Worm (Caenorhabditis elegans): ENCODE data around the gene F57C7.4.

Gene F57C7.4

ce11 chrX:10542313-10543048 lies 46.9 kb downstream of the F57C7.4 start, which contains the start of the genes F59F5.3 and F59F5.4:
Gene F59F5.3 (minus strand): TSS chrX:10542413.
Gene F59F5.4 (plus strand): TSS chrX:10542998.
- no peak for TF ChIP-seq sea-1 (GFP tag; conservative IDR thresholded peaks at IDR 0.05)
- no peak for TF ChIP-seq hmbx-1 (tag; optimal IDR thresholded peaks at IDR 0.05)
- no peak for TF ChIP-seq hnd-1 (tag; optimal IDR thresholded peaks at IDR 0.05)
- no peak for TF ChIP-seq tra-4 (tag; optimal IDR thresholded peaks at IDR 0.05)
- TF ChIP-seq F13C5.2 (tag; optimal IDR thresholded peaks at IDR 0.05) = no peak
- TF ChIP-seq hmg-4 (GFP tag; optimal IDR thresholded peaks at IDR 0.05) = no peak
- TF ChIP-seq ceh-36 (tag; optimal IDR thresholded peaks at IDR 0.05) = no peak
- TF ChIP-seq ets-7 (tag; optimal IDR thresholded peaks at IDR 0.05) = no peak

- TF ChIP-seq flt-1 (GFP tag; IDR thresholded peaks at IDR 0.05) (no peak), hmg-4 (GFP tag; optimal IDR thresholded peaks at IDR 0.05) (no peak), ama-1 (optimal IDR thresholded peaks at IDR 0.05) (no peak), B0310.2 (tag; optimal IDR thresholded peaks at IDR 0.05) (no peak), tra-4 (tag; optimal IDR thresholded peaks at IDR 0.05) (no peak), tbx-37 (GFP tag; conservative IDR thresholded peaks at IDR 0.05) (no peak), ets-7 (tag; optimal IDR thresholded peaks at IDR 0.05) (no peak), scrt-1 (GFP tag; IDR thresholded peaks at IDR 0.05) (no peak)
Observed at ce11 chrX:10541789-10542188, 47.6 kb downstream of the F57C7.4 start.

ce11 chrX:10534625-10535244 lies 54.6 kb downstream of the F57C7.4 start:
- TF ChIP-seq tra-4 (tag; optimal IDR thresholded peaks at IDR 0.05) (no peak), tbx-11 (GFP tag; IDR thresholded peaks at IDR 0.05) (no peak), flt-1 (GFP tag; IDR thresholded peaks at IDR 0.05) (no peak), ets-7 (tag; optimal IDR thresholded peaks at IDR 0.05) (no peak), hnd-1 (tag; optimal IDR thresholded peaks at IDR 0.05) (no peak), ceh-36 (tag; optimal IDR thresholded peaks at IDR 0.05) (no peak), hmg-4 (GFP tag; optimal IDR thresholded peaks at IDR 0.05) (no peak), pes-1 (GFP tag; IDR thresholded peaks at IDR 0.05) (no peak), B0310.2 (tag; optimal IDR thresholded peaks at IDR 0.05) (no peak), aly-1 (tag; optimal IDR thresholded peaks at IDR 0.05) (no peak), ceh-13 (GFP tag; optimal IDR thresholded peaks at IDR 0.05) (no peak), hmbx-1 (tag; optimal IDR thresholded peaks at IDR 0.05) (no peak), sea-1 (GFP tag; conservative IDR thresholded peaks at IDR 0.05) (no peak), ama-1 (optimal IDR thresholded peaks at IDR 0.05) (no peak)

ce11 chrX:10533447-10533846 lies 55.9 kb downstream of the F57C7.4 start, which contains the start of gene glo-3:
Gene glo-3 (plus strand): TSS chrX:10533699.
- no peak for TF ChIP-seq sea-1 (GFP tag; conservative IDR thresholded peaks at IDR 0.05)
- TF ChIP-seq tbx-37 (GFP tag; conservative IDR thresholded peaks at IDR 0.05) = no peak
- TF ChIP-seq flt-1 (GFP tag; IDR thresholded peaks at IDR 0.05) = no peak
- TF ChIP-seq hmbx-1 (tag; optimal IDR thresholded peaks at IDR 0.05) = no peak
- TF ChIP-seq ets-7 (tag; optimal IDR thresholded peaks at IDR 0.05) = no peak
- TF ChIP-seq hmg-4 (GFP tag; optimal IDR thresholded peaks at IDR 0.05) = no peak
- TF ChIP-seq tra-4 (tag; optimal IDR thresholded peaks at IDR 0.05) = no peak
- no peak for TF ChIP-seq ceh-13 (GFP tag; optimal IDR thresholded peaks at IDR 0.05)
- no peak for TF ChIP-seq ama-1 (optimal IDR thresholded peaks at IDR 0.05)
- no peak for TF ChIP-seq ceh-36 (tag; optimal IDR thresholded peaks at IDR 0.05)
- no peak for TF ChIP-seq scrt-1 (GFP tag; IDR thresholded peaks at IDR 0.05)
- TF ChIP-seq tbx-11 (GFP tag; IDR thresholded peaks at IDR 0.05) = no peak
- TF ChIP-seq aly-1 (tag; optimal IDR thresholded peaks at IDR 0.05) = no peak
- no peak for TF ChIP-seq B0310.2 (tag; optimal IDR thresholded peaks at IDR 0.05)
- TF ChIP-seq F13C5.2 (tag; optimal IDR thresholded peaks at IDR 0.05) = no peak
- TF ChIP-seq pes-1 (GFP tag; IDR thresholded peaks at IDR 0.05) = no peak
- no peak for TF ChIP-seq hnd-1 (tag; optimal IDR thresholded peaks at IDR 0.05)

ce11 chrX:10532180-10532833 lies 57.1 kb downstream of the F57C7.4 start:
- TF ChIP-seq hnd-1 (tag; optimal IDR thresholded peaks at IDR 0.05) (no peak), ceh-13 (GFP tag; optimal IDR thresholded peaks at IDR 0.05) (no peak), ets-7 (tag; optimal IDR thresholded peaks at IDR 0.05) (no peak), hmbx-1 (tag; optimal IDR thresholded peaks at IDR 0.05) (no peak), pes-1 (GFP tag; IDR thresholded peaks at IDR 0.05) (no peak), hmg-4 (GFP tag; optimal IDR thresholded peaks at IDR 0.05) (no peak), B0310.2 (tag; optimal IDR thresholded peaks at IDR 0.05) (no peak)
